Worm (Caenorhabditis elegans) whole organism, early embryonic: ENCODE measurements around the gene swan-2.
A peak's percentile ranks its signal among the peaks of the same experiment; 100 is the strongest.

Source experiments
- B0310.2 ChIP-seq: sonication (generic microtip); optimal IDR thresholded peaks from 2 replicates; lab custom pipeline; 2016; ENCODE audit warnings: mild to moderate bottlenecking, missing genetic modification characterization, missing compliant biosample characterization
- F13C5.2 ChIP-seq: sonication (generic microtip); optimal IDR thresholded peaks from 2 replicates; lab custom pipeline; 2017; ENCODE audit warnings: mild to moderate bottlenecking, missing genetic modification characterization, inconsistent platforms, missing compliant biosample characterization
- aly-1 ChIP-seq: sonication (generic microtip); optimal IDR thresholded peaks from 2 replicates; lab custom pipeline; 2016; ENCODE audit warnings: missing genetic modification characterization, missing compliant biosample characterization
- ama-1 ChIP-seq: fragments of 150-350 bp; optimal IDR thresholded peaks from 2 replicates; lab custom pipeline; 2014
- ceh-13 ChIP-seq: fragments of 200-800 bp; sonication (Bioruptor generic); optimal IDR thresholded peaks from 2 replicates; lab custom pipeline; 2018; ENCODE audit warnings: mild to moderate bottlenecking, missing genetic modification characterization, missing compliant biosample characterization
- ceh-36 ChIP-seq: sonication (generic microtip); optimal IDR thresholded peaks from 2 replicates; lab custom pipeline; 2016; ENCODE audit warnings: missing genetic modification characterization, inconsistent platforms, missing compliant biosample characterization
- ets-7 ChIP-seq: sonication (generic microtip); optimal IDR thresholded peaks from 2 replicates; lab custom pipeline; 2016; ENCODE audit warnings: missing genotype, missing genetic modification characterization, missing compliant biosample characterization
- flt-1 ChIP-seq: fragments of 200-800 bp; sonication (Bioruptor generic); IDR thresholded peaks from 2 replicates; pipeline ENCODE4 v1.3.6; 2022; ENCODE audit warnings: missing genetic modification characterization, missing compliant biosample characterization
- hmbx-1 ChIP-seq: sonication (generic microtip); optimal IDR thresholded peaks from 2 replicates; lab custom pipeline; 2016; ENCODE audit warnings: mild to moderate bottlenecking, missing genetic modification characterization, missing compliant biosample characterization
- hmg-4 ChIP-seq: fragments of 200-800 bp; sonication (Bioruptor generic); optimal IDR thresholded peaks from 2 replicates; lab custom pipeline; 2018; ENCODE audit warnings: mild to moderate bottlenecking, missing genetic modification characterization, missing compliant biosample characterization
- hnd-1 ChIP-seq: sonication (generic microtip); optimal IDR thresholded peaks from 2 replicates; lab custom pipeline; 2016; ENCODE audit warnings: missing genetic modification characterization, missing compliant biosample characterization
- pes-1 ChIP-seq: fragments of 200-800 bp; sonication (Bioruptor generic); IDR thresholded peaks from 2 replicates; pipeline ENCODE4 v1.3.6; 2022; ENCODE audit warnings: missing genetic modification reagents, missing genetic modification characterization, missing compliant biosample characterization
- scrt-1 ChIP-seq: fragments of 200-800 bp; sonication (Bioruptor generic); IDR thresholded peaks from 2 replicates; pipeline ENCODE4 v1.3.6; 2022; ENCODE audit warnings: missing genetic modification characterization, missing compliant biosample characterization
- sea-1 ChIP-seq: fragments of 200-800 bp; sonication (Bioruptor generic); conservative IDR thresholded peaks from 2 replicates; pipeline ENCODE4 v1.3.6; 2022; ENCODE audit warnings: missing genetic modification characterization, missing compliant biosample characterization
- tbx-11 ChIP-seq: fragments of 200-800 bp; sonication (Bioruptor generic); IDR thresholded peaks from 2 replicates; pipeline ENCODE4 v1.3.6; 2022; ENCODE audit warnings: missing genetic modification characterization, missing compliant biosample characterization
- tbx-37 ChIP-seq: fragments of 200-800 bp; sonication (Bioruptor generic); conservative IDR thresholded peaks from 2 replicates; pipeline ENCODE4 v1.3.6; 2022; ENCODE audit warnings: missing genetic modification reagents, missing genetic modification characterization, missing compliant biosample characterization
- tra-4 ChIP-seq: sonication (generic microtip); optimal IDR thresholded peaks from 2 replicates; lab custom pipeline; 2017; ENCODE audit warnings: missing genetic modification characterization, missing compliant biosample characterization

The swan-2 gene

ce11 chrV:13803902-13804301, at the start of gene swan-2:
swan-2 (minus strand) TSS chrV:13804281.
- no peak for TF ChIP-seq hnd-1 (tag; lab: Kevin White, UChicago)
- TF ChIP-seq tbx-37: no peak
- TF ChIP-seq hmg-4: no peak
- TF ChIP-seq aly-1 (tag; lab: Kevin White, UChicago): no peak
- TF ChIP-seq ama-1 (lab: Kevin White, UChicago): peak; percentile 22
- TF ChIP-seq flt-1 (GFP tag; lab: Robert Waterston, UW): no peak
- no peak for TF ChIP-seq F13C5.2 (tag; lab: Kevin White, UChicago)
- no peak for TF ChIP-seq ceh-36
- 0 out of 2 replicates have a peak, but pooled peaks have one; percentile 40 for TF ChIP-seq sea-1 (GFP tag; lab: Robert Waterston, UW)
- TF ChIP-seq ets-7 (tag; lab: Kevin White, UChicago): no peak

ce11 chrV:13850170-13850569, 46.1 kb upstream of the swan-2 start, which contains the start of gene hpx-2:
hpx-2 (plus strand) TSS chrV:13850470.
- TF ChIP-seq sea-1 (GFP tag; lab: Robert Waterston, UW): no peak
- TF ChIP-seq tra-4 (tag; lab: Kevin White, UChicago): no peak
- TF ChIP-seq tbx-37: no peak
- no peak for TF ChIP-seq ama-1 (lab: Kevin White, UChicago)
- no peak for TF ChIP-seq pes-1 (GFP tag; lab: Robert Waterston, UW)
- TF ChIP-seq hmg-4: no peak

ce11 chrV:13848379-13848778, 44.3 kb upstream of the swan-2 start, which contains the start of gene srx-133:
srx-133 (plus strand) TSS chrV:13848679.
- TF ChIP-seq tbx-11 (GFP tag; lab: Robert Waterston, UW) (no peak), B0310.2 (tag; lab: Kevin White, UChicago) (no peak), pes-1 (GFP tag; lab: Robert Waterston, UW) (no peak), aly-1 (tag; lab: Kevin White, UChicago) (no peak), F13C5.2 (tag; lab: Kevin White, UChicago) (no peak)

ce11 chrV:13845136-13845535, 41.1 kb upstream of the swan-2 start, which contains the start of gene srx-131:
srx-131 (plus strand) TSS chrV:13845436.
- no peak for TF ChIP-seq sea-1 (GFP tag; lab: Robert Waterston, UW)
- TF ChIP-seq hmg-4: no peak
- no peak for TF ChIP-seq tbx-37
- TF ChIP-seq ama-1 (lab: Kevin White, UChicago): no peak
- TF ChIP-seq B0310.2 (tag; lab: Kevin White, UChicago): no peak
- TF ChIP-seq ets-7 (tag; lab: Kevin White, UChicago): no peak
- no peak for TF ChIP-seq tra-4 (tag; lab: Kevin White, UChicago)
- TF ChIP-seq pes-1 (GFP tag; lab: Robert Waterston, UW): no peak
- TF ChIP-seq F13C5.2 (tag; lab: Kevin White, UChicago): no peak
- no peak for TF ChIP-seq ceh-36
- no peak for TF ChIP-seq flt-1 (GFP tag; lab: Robert Waterston, UW)
- TF ChIP-seq hnd-1 (tag; lab: Kevin White, UChicago): no peak
- no peak for TF ChIP-seq scrt-1 (GFP tag; lab: Robert Waterston, UW)

ce11 chrV:13843147-13843546, 39.1 kb upstream of the swan-2 start, which contains the start of gene srx-130:
srx-130 (plus strand) TSS chrV:13843447.
- no peak for TF ChIP-seq B0310.2 (tag; lab: Kevin White, UChicago)
- TF ChIP-seq pes-1 (GFP tag; lab: Robert Waterston, UW): no peak
- TF ChIP-seq flt-1 (GFP tag; lab: Robert Waterston, UW): no peak
- TF ChIP-seq tbx-11 (GFP tag; lab: Robert Waterston, UW): no peak
- no peak for TF ChIP-seq ceh-36
- no peak for TF ChIP-seq scrt-1 (GFP tag; lab: Robert Waterston, UW)
- TF ChIP-seq hmg-4: no peak
- no peak for TF ChIP-seq F13C5.2 (tag; lab: Kevin White, UChicago)
- no peak for TF ChIP-seq ceh-13 (GFP tag; lab: Kevin White, UChicago)
- no peak for TF ChIP-seq hmbx-1 (tag; lab: Kevin White, UChicago)
- no peak for TF ChIP-seq aly-1 (tag; lab: Kevin White, UChicago)
- no peak for TF ChIP-seq tbx-37
- TF ChIP-seq sea-1 (GFP tag; lab: Robert Waterston, UW): no peak
- no peak for TF ChIP-seq hnd-1 (tag; lab: Kevin White, UChicago)
- no peak for TF ChIP-seq ets-7 (tag; lab: Kevin White, UChicago)
- no peak for TF ChIP-seq tra-4 (tag; lab: Kevin White, UChicago)
- no peak for TF ChIP-seq ama-1 (lab: Kevin White, UChicago)

- TF ChIP-seq pes-1 (GFP tag; lab: Robert Waterston, UW) (no peak), F13C5.2 (tag; lab: Kevin White, UChicago) (no peak), tbx-11 (GFP tag; lab: Robert Waterston, UW) (no peak), sea-1 (GFP tag; lab: Robert Waterston, UW) (no peak), hmg-4 (no peak), tbx-37 (no peak)
Measured at ce11 chrV:13840909-13841308, 36.8 kb upstream of the swan-2 start, which contains the start of gene srx-17. srx-17 (plus strand) TSS chrV:13841209.

ce11 chrV:13839433-13839832, 35.4 kb upstream of the swan-2 start, which contains the start of gene F55B12.10:
F55B12.10 (plus strand) TSS chrV:13839733.
- TF ChIP-seq hnd-1 (tag; lab: Kevin White, UChicago) (no peak), tbx-37 (no peak), ceh-13 (GFP tag; lab: Kevin White, UChicago) (no peak), F13C5.2 (tag; lab: Kevin White, UChicago) (no peak), tra-4 (tag; lab: Kevin White, UChicago) (no peak), ama-1 (lab: Kevin White, UChicago) (no peak)

- TF ChIP-seq ets-7 (tag; lab: Kevin White, UChicago): no peak
- TF ChIP-seq sea-1 (GFP tag; lab: Robert Waterston, UW): no peak
- TF ChIP-seq ama-1 (lab: Kevin White, UChicago): no peak
- no peak for TF ChIP-seq hmbx-1 (tag; lab: Kevin White, UChicago)
- no peak for TF ChIP-seq F13C5.2 (tag; lab: Kevin White, UChicago)
- TF ChIP-seq tra-4 (tag; lab: Kevin White, UChicago): no peak
- TF ChIP-seq hmg-4: no peak
Measured at ce11 chrV:13837173-13837572, 33.1 kb upstream of the swan-2 start, which contains the start of gene srx-128. srx-128 (plus strand) TSS chrV:13837473.
